Fruit fly (Drosophila melanogaster) whole organism, embryonic: ENCODE data around the gene amos.

Experiments used
- Atf3 ChIP-seq: fragments of 200-800 bp; sonication (Bioruptor generic); optimal IDR thresholded peaks from 3 replicates; lab custom pipeline; 2016; ENCODE audit warnings: missing biosample characterization, missing genetic modification characterization
- Bdp1 ChIP-seq: fragments of 200-800 bp; sonication (Bioruptor generic); optimal IDR thresholded peaks from 3 replicates; lab custom pipeline; 2016; ENCODE audit warnings: missing biosample characterization, missing genetic modification characterization
- C15 ChIP-seq: fragments of 200-800 bp; sonication (Bioruptor generic); IDR thresholded peaks from 3 replicates; pipeline ENCODE4 v1.3.6; 2022; ENCODE audit warnings: missing biosample characterization, missing genetic modification characterization
- CG10321 ChIP-seq: fragments of 200-800 bp; sonication (Bioruptor generic); IDR thresholded peaks from 2 replicates; pipeline ENCODE4 v1.3.6; 2022; ENCODE audit warnings: missing biosample characterization, missing genetic modification characterization
- CG10431 ChIP-seq: fragments of 200-800 bp; sonication (Bioruptor generic); optimal IDR thresholded peaks from 3 replicates; lab custom pipeline; 2018; ENCODE audit warnings: missing biosample characterization, mild to moderate bottlenecking, missing genetic modification characterization
- CG1233 ChIP-seq: fragments of 200-800 bp; sonication (Bioruptor generic); optimal IDR thresholded peaks from 4 replicates; lab custom pipeline; 2018; ENCODE audit warnings: missing biosample characterization, mild to moderate bottlenecking, missing genetic modification characterization
- CG14014 ChIP-seq: fragments of 200-800 bp; sonication (Bioruptor generic); IDR thresholded peaks from 2 replicates; pipeline ENCODE4 v1.3.6; 2022; ENCODE audit warnings: missing biosample characterization, missing genetic modification characterization
- CG14050 ChIP-seq: fragments of 200-800 bp; sonication (Bioruptor generic); IDR thresholded peaks from 3 replicates; pipeline ENCODE4 v1.3.6; 2022; ENCODE audit warnings: missing biosample characterization, missing genetic modification characterization
- CG16815 ChIP-seq: fragments of 200-800 bp; sonication (Bioruptor generic); optimal IDR thresholded peaks from 3 replicates; lab custom pipeline; 2017; ENCODE audit warnings: missing biosample characterization, mild to moderate bottlenecking, missing genetic modification characterization
- CG17186 ChIP-seq: fragments of 200-800 bp; sonication (Bioruptor generic); optimal IDR thresholded peaks from 3 replicates; lab custom pipeline; 2017; ENCODE audit warnings: missing biosample characterization, missing genetic modification reagents, missing genetic modification characterization
- CG2120 ChIP-seq: fragments of 200-800 bp; sonication (Bioruptor generic); optimal IDR thresholded peaks from 3 replicates; lab custom pipeline; 2016; ENCODE audit warnings: missing biosample characterization, missing genetic modification characterization
- CG2889 ChIP-seq: fragments of 200-800 bp; sonication (Bioruptor generic); IDR thresholded peaks from 3 replicates; pipeline ENCODE4 v1.3.6; 2022; ENCODE audit warnings: missing biosample characterization, missing genetic modification characterization
- CG3281 ChIP-seq: fragments of 200-800 bp; sonication (Bioruptor generic); optimal IDR thresholded peaks from 3 replicates; lab custom pipeline; 2017; ENCODE audit warnings: missing biosample characterization, mild to moderate bottlenecking, missing genetic modification characterization
- CG33557 ChIP-seq: fragments of 200-800 bp; sonication (Bioruptor generic); optimal IDR thresholded peaks from 2 replicates; lab custom pipeline; 2019; ENCODE audit warnings: missing biosample characterization, mild to moderate bottlenecking, missing genetic modification characterization, moderate library complexity
- CG6654 ChIP-seq: fragments of 200-800 bp; sonication (Bioruptor generic); optimal IDR thresholded peaks from 2 replicates; lab custom pipeline; 2017; ENCODE audit warnings: missing biosample characterization, mild to moderate bottlenecking, missing genetic modification characterization
- CG8924 ChIP-seq: fragments of 200-800 bp; optimal IDR thresholded peaks from 3 replicates; lab custom pipeline; 2019; ENCODE audit warnings: missing biosample characterization, mild to moderate bottlenecking, missing genetic modification characterization, moderate library complexity
- D ChIP-seq, 2 experiments: fragments of 200-800 bp in 1 of 2; fragments of >200 bp in 1 of 2; sonication (Bioruptor generic) in 1 of 2; optimal IDR thresholded peaks; 2 replicates in 1 of 2; 3 replicates in 1 of 2; lab custom pipeline; 2017; ENCODE audit warnings: mild to moderate bottlenecking in 1 of 2, missing biosample characterization in 1 of 2, missing genetic modification characterization in 1 of 2, missing genetic modification reagents in 1 of 2
- Dad ChIP-seq: fragments of 200-800 bp; sonication (Bioruptor generic); optimal IDR thresholded peaks from 3 replicates; lab custom pipeline; 2016; ENCODE audit warnings: missing biosample characterization, missing genetic modification characterization
- Ets65A ChIP-seq: fragments of 200-800 bp; sonication (Bioruptor generic); peaks from one replicate; lab custom pipeline; 2016; ENCODE audit warnings: missing biosample characterization, missing genetic modification characterization
- Hmr ChIP-seq: fragments of 200-800 bp; sonication (Bioruptor generic); optimal IDR thresholded peaks from 3 replicates; lab custom pipeline; 2017; ENCODE audit warnings: mild to moderate bottlenecking, missing biosample characterization, missing genetic modification reagents, missing genetic modification characterization
- Hr51 ChIP-seq, 2 experiments: fragments of 200-800 bp; sonication (Bioruptor generic); optimal IDR thresholded peaks; 2 replicates in 1 of 2; 3 replicates in 1 of 2; lab custom pipeline; 2016 to 2018; ENCODE audit warnings: missing biosample characterization in 2 of 2, missing genetic modification characterization in 2 of 2, mild to moderate bottlenecking in 1 of 2, moderate library complexity in 1 of 2
- Kr ChIP-seq: fragments of 200-800 bp; sonication (Bioruptor generic); optimal IDR thresholded peaks from 2 replicates; lab custom pipeline; 2017; ENCODE audit warnings: missing biosample characterization, mild to moderate bottlenecking, missing genetic modification characterization
- al ChIP-seq: fragments of 200-800 bp; sonication (Bioruptor generic); IDR thresholded peaks from 2 replicates; pipeline ENCODE4 v1.3.6; 2022; ENCODE audit warnings: missing biosample characterization, missing genetic modification characterization
- amos ChIP-seq: fragments of 200-800 bp; sonication (Bioruptor generic); IDR thresholded peaks from 2 replicates; pipeline ENCODE4 v1.3.6; 2022; ENCODE audit warnings: missing biosample characterization, missing genetic modification characterization; ENCODE audit not compliant: partially characterized antibody
- cad ChIP-seq: fragments of >200 bp; optimal IDR thresholded peaks from 2 replicates; lab custom pipeline; 2017; ENCODE audit warnings: missing biosample characterization, missing genetic modification characterization
- cg ChIP-seq: fragments of 200-800 bp; sonication (Bioruptor generic); optimal IDR thresholded peaks from 3 replicates; lab custom pipeline; 2019; ENCODE audit warnings: missing biosample characterization, mild to moderate bottlenecking, missing genetic modification characterization, moderate library complexity
- chinmo ChIP-seq: fragments of 200-800 bp; sonication (Bioruptor generic); IDR thresholded peaks from 4 replicates; pipeline ENCODE4 v1.3.6; 2022; ENCODE audit warnings: missing biosample characterization, missing genetic modification characterization; ENCODE audit not compliant: partially characterized antibody
- ci ChIP-seq: fragments of 200-800 bp; sonication (Bioruptor generic); IDR thresholded peaks from 3 replicates; pipeline ENCODE4 v1.3.6; 2022; ENCODE audit warnings: missing biosample characterization, missing genetic modification characterization
- crol ChIP-seq: fragments of 200-800 bp; sonication (Bioruptor generic); IDR thresholded peaks from 2 replicates; pipeline ENCODE4 v1.3.6; 2022; ENCODE audit warnings: missing biosample characterization, missing genetic modification characterization
- cwo ChIP-seq: fragments of 200-800 bp; sonication (Bioruptor generic); optimal IDR thresholded peaks from 3 replicates; lab custom pipeline; 2017; ENCODE audit warnings: missing biosample characterization, missing genetic modification characterization, mild to moderate bottlenecking, moderate library complexity, missing genetic modification reagents
- fd102C ChIP-seq: fragments of 200-800 bp; sonication (Bioruptor generic); optimal IDR thresholded peaks from 2 replicates; lab custom pipeline; 2018; ENCODE audit warnings: missing biosample characterization, mild to moderate bottlenecking, missing genetic modification characterization, moderate library complexity
- fd64A ChIP-seq: fragments of 200-800 bp; sonication (Bioruptor generic); optimal IDR thresholded peaks from 3 replicates; lab custom pipeline; 2018; ENCODE audit warnings: missing biosample characterization, mild to moderate bottlenecking, missing genetic modification characterization
- ftz-f1 ChIP-seq: fragments of 200-800 bp; sonication (Bioruptor generic); optimal IDR thresholded peaks from 2 replicates; lab custom pipeline; 2016; ENCODE audit warnings: missing biosample characterization, missing genetic modification characterization
- gro ChIP-seq: fragments of 200-800 bp; sonication (Bioruptor generic); optimal IDR thresholded peaks from 2 replicates; lab custom pipeline; 2016; ENCODE audit warnings: missing biosample characterization, missing genetic modification characterization
- hkb ChIP-seq, 2 experiments: fragments of 200-800 bp in 1 of 2; fragments of >200 bp in 1 of 2; sonication (Bioruptor generic) in 1 of 2; IDR thresholded peaks in 1 of 2; optimal IDR thresholded peaks in 1 of 2; 2 replicates each; pipeline versions ENCODE4 v1.3.6 to Lab custom; 2017 to 2022; ENCODE audit warnings: missing biosample characterization in 1 of 2, missing genetic modification characterization in 1 of 2
- jigr1 ChIP-seq: fragments of 200-800 bp; sonication (Bioruptor generic); IDR thresholded peaks from 3 replicates; pipeline ENCODE4 v1.3.6; 2022; ENCODE audit warnings: missing biosample characterization, missing genetic modification characterization
- lab ChIP-seq: fragments of 200-800 bp; sonication (Bioruptor generic); optimal IDR thresholded peaks from 3 replicates; lab custom pipeline; 2017; ENCODE audit warnings: missing biosample characterization, missing genetic modification characterization, mild to moderate bottlenecking, moderate library complexity, missing genetic modification reagents
- lbe ChIP-seq: fragments of 200-800 bp; sonication (Bioruptor generic); optimal IDR thresholded peaks from 2 replicates; lab custom pipeline; 2016; ENCODE audit warnings: missing biosample characterization, mild to moderate bottlenecking, missing genetic modification characterization
- mld ChIP-seq: fragments of 200-800 bp; sonication (Bioruptor generic); IDR thresholded peaks from 3 replicates; pipeline ENCODE4 v1.3.6; 2022; ENCODE audit warnings: missing biosample characterization, missing genetic modification characterization; ENCODE audit not compliant: partially characterized antibody
- nau ChIP-seq: fragments of 200-800 bp; sonication (Bioruptor generic); optimal IDR thresholded peaks from 3 replicates; lab custom pipeline; 2017; ENCODE audit warnings: missing biosample characterization, mild to moderate bottlenecking, missing genetic modification characterization, missing genetic modification reagents
- nerfin-1 ChIP-seq: fragments of 200-800 bp; sonication (Bioruptor generic); optimal IDR thresholded peaks from 3 replicates; lab custom pipeline; 2019; ENCODE audit warnings: missing biosample characterization, mild to moderate bottlenecking, missing genetic modification characterization, moderate library complexity
- onecut ChIP-seq: fragments of 200-800 bp; sonication (Bioruptor generic); IDR thresholded peaks from 2 replicates; pipeline ENCODE4 v1.3.6; 2022; ENCODE audit warnings: missing biosample characterization, missing genetic modification characterization
- sd ChIP-seq: fragments of 200-800 bp; sonication (Bioruptor generic); optimal IDR thresholded peaks from 3 replicates; lab custom pipeline; 2018; ENCODE audit warnings: missing biosample characterization, mild to moderate bottlenecking, missing genetic modification characterization, moderate library complexity
- slbo ChIP-seq: fragments of 200-800 bp; sonication (Bioruptor generic); IDR thresholded peaks from 2 replicates; pipeline ENCODE4 v1.3.6; 2022; ENCODE audit warnings: missing biosample characterization, missing genetic modification characterization
- stwl ChIP-seq: fragments of 200-800 bp; sonication (Bioruptor generic); optimal IDR thresholded peaks from 3 replicates; lab custom pipeline; 2018; ENCODE audit warnings: missing biosample characterization, mild to moderate bottlenecking, missing genetic modification characterization, moderate library complexity
- vnd ChIP-seq: fragments of 200-800 bp; sonication (Bioruptor generic); IDR thresholded peaks from 3 replicates; pipeline ENCODE4 v1.3.6; 2022; ENCODE audit warnings: missing biosample characterization, missing genetic modification characterization; ENCODE audit not compliant: partially characterized antibody

amos gene

dm6 chr2L:18561018-18561417, 35.7 kb downstream of the amos start (continued):
- peak; percentile 61 for TF ChIP-seq lab (GFP tag; lab: Kevin White, UChicago)
- TF ChIP-seq cad (GFP tag; lab: Kevin White, UChicago) = no peak

dm6 chr2L:18559084-18559483, 37.6 kb downstream of the amos start:
- TF ChIP-seq slbo (GFP tag; lab: Robert Waterston, UW) = 0 out of 2 replicates have a peak, but pooled peaks have one; percentile 21
- peak; percentile 74 for TF ChIP-seq sd (tag; lab: Kevin White, UChicago)
- TF ChIP-seq amos (GFP tag; lab: Robert Waterston, UW) = no peak
- TF ChIP-seq CG14014 (GFP tag; lab: Robert Waterston, UW) = peak; percentile 11; the same call in 1 of the 2 replicates
- TF ChIP-seq crol (GFP tag; lab: Robert Waterston, UW) = no peak
- TF ChIP-seq CG16815 (GFP tag; lab: Kevin White, UChicago) = no peak
- no peak for TF ChIP-seq Kr (GFP tag; lab: Kevin White, UChicago)
- TF ChIP-seq nerfin-1 (tag; lab: Kevin White, UChicago) = no peak
- TF ChIP-seq cwo = peak; percentile 53
- no peak for TF ChIP-seq CG17186 (GFP tag; lab: Kevin White, UChicago)
- TF ChIP-seq CG33557 (GFP tag; lab: Kevin White, UChicago) = no peak
- TF ChIP-seq CG3281 = peak; percentile 1
- TF ChIP-seq cg (GFP tag; lab: Kevin White, UChicago) = no peak
- no peak for TF ChIP-seq D (optimal IDR thresholded peaks at IDR 0.05; lab: Kevin White, UChicago)
- no peak for TF ChIP-seq D (GFP tag; optimal IDR thresholded peaks at IDR 0.05; lab: Kevin White, UChicago)
- no peak for TF ChIP-seq Dad (GFP tag; lab: Kevin White, UChicago)
- TF ChIP-seq chinmo (GFP tag; lab: Robert Waterston, UW) = 0 out of 4 replicates have a peak, but pooled peaks have one; percentile 10
- TF ChIP-seq lbe (GFP tag; lab: Kevin White, UChicago) = peak; percentile 12
- peak; percentile 6 for TF ChIP-seq Hmr (GFP tag; lab: Kevin White, UChicago)
- TF ChIP-seq vnd (GFP tag; lab: Robert Waterston, UW) = no peak
- TF ChIP-seq Bdp1 (GFP tag; lab: Kevin White, UChicago) = no peak
- no peak for TF ChIP-seq stwl
- TF ChIP-seq CG14050 (GFP tag; lab: Robert Waterston, UW) = no peak
- TF ChIP-seq CG2120 (GFP tag; lab: Kevin White, UChicago) = peak; percentile 11
- no peak for TF ChIP-seq CG8924 (tag; lab: Kevin White, UChicago)
- TF ChIP-seq CG10431 (GFP tag; lab: Kevin White, UChicago) = no peak
- TF ChIP-seq jigr1 (GFP tag; lab: Robert Waterston, UW) = no peak
- peak; percentile 1 for TF ChIP-seq nau

dm6 chr2L:18557965-18558537, 38.7 kb downstream of the amos start:
- TF ChIP-seq onecut (GFP tag; lab: Robert Waterston, UW) = peak; percentile 46
- peak; percentile 34 for TF ChIP-seq CG6654 (GFP tag; lab: Kevin White, UChicago)
- TF ChIP-seq Hr51 (GFP tag; optimal IDR thresholded peaks at IDR 0.05; lab: Kevin White, UChicago) = peak in 1 of 2 experiments; percentile 86
- peak; percentile 57; the same call in 1 of the 3 replicates for TF ChIP-seq C15 (GFP tag; lab: Robert Waterston, UW)
- peak; percentile 61; the same call in 1 of the 2 replicates for TF ChIP-seq CG10321 (GFP tag; lab: Robert Waterston, UW)
- no peak for TF ChIP-seq Ets65A (GFP tag; lab: Kevin White, UChicago)
- peak; percentile 61; the same call in 1 of the 3 replicates for TF ChIP-seq CG2889 (GFP tag; lab: Robert Waterston, UW)
- no peak for TF ChIP-seq gro (GFP tag; lab: Kevin White, UChicago)
- no peak for TF ChIP-seq Atf3 (GFP tag; lab: Kevin White, UChicago)
- TF ChIP-seq fd64A (GFP tag; lab: Kevin White, UChicago) = no peak
- peak; percentile 49 for TF ChIP-seq CG1233
- TF ChIP-seq mld (GFP tag; lab: Robert Waterston, UW) = no peak
- peak; percentile 66; the same call in 1 of the 3 replicates for TF ChIP-seq ci (GFP tag; lab: Robert Waterston, UW)
- peak; percentile 75 for TF ChIP-seq al (GFP tag; lab: Robert Waterston, UW)
- no peak for TF ChIP-seq fd102C (GFP tag; lab: Kevin White, UChicago)
- no peak for TF ChIP-seq ftz-f1 (GFP tag; lab: Kevin White, UChicago)
- no peak for TF ChIP-seq hkb (optimal IDR thresholded peaks at IDR 0.05; lab: Kevin White, UChicago)
- peak; percentile 92 for TF ChIP-seq hkb (GFP tag; IDR thresholded peaks at IDR 0.05; lab: Robert Waterston, UW)
